Worm (Caenorhabditis elegans) whole organism, L4 larva: Measurements from ENCODE around the gene dolk-1.

Source experiments
- F37D6.2 ChIP-seq: sonication (generic microtip); optimal IDR thresholded peaks from 2 replicates; lab custom pipeline; 2016; ENCODE audit warnings: mild to moderate bottlenecking, missing genetic modification characterization, missing compliant biosample characterization
- F44E2.7 ChIP-seq: fragments of 200-800 bp; sonication (Bioruptor generic); IDR thresholded peaks from 2 replicates; pipeline ENCODE4 v2.1.2; 2022; ENCODE audit warnings: missing genetic modification characterization, missing compliant biosample characterization
- R02D3.7 ChIP-seq: fragments of 150-350 bp; sonication (generic microtip); optimal IDR thresholded peaks from 3 replicates; lab custom pipeline; 2014; ENCODE audit warnings: missing biosample characterization, missing genetic modification characterization
- Y5F2A.4 ChIP-seq: fragments of 200-800 bp; sonication (Bioruptor generic); optimal IDR thresholded peaks from 2 replicates; lab custom pipeline; 2018; ENCODE audit warnings: mild to moderate bottlenecking, missing genetic modification characterization, missing compliant biosample characterization
- ceh-28 ChIP-seq: fragments of 150-350 bp; optimal IDR thresholded peaks from 2 replicates; lab custom pipeline; 2014; ENCODE audit warnings: missing biosample characterization, missing genetic modification reagents, missing genetic modification characterization
- ceh-32 ChIP-seq: sonication (generic microtip); optimal IDR thresholded peaks from 2 replicates; lab custom pipeline; 2016; ENCODE audit warnings: mild to moderate bottlenecking, missing genetic modification characterization, missing compliant biosample characterization; ENCODE audit not compliant: poor library complexity
- cey-2 ChIP-seq: sonication (generic microtip); optimal IDR thresholded peaks from 3 replicates; lab custom pipeline; 2017; ENCODE audit warnings: missing genetic modification characterization, mild to moderate bottlenecking, missing compliant biosample characterization, antibody characterized with exemption, borderline replicate concordance; ENCODE audit not compliant: insufficient read depth
- daf-12 ChIP-seq: fragments of 150-350 bp; optimal IDR thresholded peaks from 2 replicates; lab custom pipeline; 2014; ENCODE audit warnings: missing biosample characterization, missing genetic modification reagents, missing genetic modification characterization
- daf-16 ChIP-seq, 3 experiments: sonication (generic microtip); optimal IDR thresholded peaks; 2 replicates each; lab custom pipeline; 2016 to 2017; ENCODE audit warnings: missing genetic modification characterization in 3 of 3, missing genetic modification reagents in 3 of 3, mild to moderate bottlenecking in 2 of 3, missing compliant biosample characterization in 2 of 3, missing biosample characterization in 1 of 3, moderate library complexity in 1 of 3
- daf-8 ChIP-seq: fragments of 200-800 bp; sonication (Bioruptor generic); IDR thresholded peaks from 2 replicates; pipeline ENCODE4 v1.3.6; 2022; ENCODE audit warnings: missing genetic modification characterization, missing compliant biosample characterization
- dmd-6 ChIP-seq: fragments of 200-800 bp; sonication (Bioruptor generic); IDR thresholded peaks from 2 replicates; pipeline ENCODE4 v1.3.6; 2022; ENCODE audit warnings: missing genetic modification reagents, missing genetic modification characterization, missing compliant biosample characterization
- dmd-9 ChIP-seq: fragments of 200-800 bp; sonication (Bioruptor generic); IDR thresholded peaks from 2 replicates; pipeline ENCODE4 v1.3.6; 2022; ENCODE audit warnings: missing genetic modification reagents, missing genetic modification characterization, missing compliant biosample characterization
- duxl-1 ChIP-seq: sonication (generic microtip); optimal IDR thresholded peaks from 2 replicates; lab custom pipeline; 2016; ENCODE audit warnings: mild to moderate bottlenecking, missing genetic modification characterization, moderate library complexity, missing compliant biosample characterization; ENCODE audit not compliant: poor library complexity
- dve-1 ChIP-seq: sonication (generic microtip); optimal IDR thresholded peaks from 2 replicates; lab custom pipeline; 2017; ENCODE audit warnings: antibody characterized with exemption, mild to moderate bottlenecking, missing genetic modification characterization, missing compliant biosample characterization; ENCODE audit not compliant: insufficient read depth
- fos-1 ChIP-seq: fragments of 150-350 bp; optimal IDR thresholded peaks from 2 replicates; lab custom pipeline; 2014; ENCODE audit warnings: missing biosample characterization, missing genetic modification characterization
- hif-1 ChIP-seq, 2 experiments: sonication (generic microtip); optimal IDR thresholded peaks; 2 replicates each; lab custom pipeline; 2016 to 2017; ENCODE audit warnings: missing compliant biosample characterization in 2 of 2, missing genetic modification characterization in 2 of 2, missing genetic modification reagents in 2 of 2, missing genotype in 2 of 2, mild to moderate bottlenecking in 1 of 2
- hlh-11 ChIP-seq: fragments of 200-800 bp; sonication (Bioruptor generic); optimal IDR thresholded peaks from 2 replicates; lab custom pipeline; 2018; ENCODE audit warnings: mild to moderate bottlenecking, missing genetic modification characterization, missing compliant biosample characterization
- hmg-1.1 ChIP-seq: fragments of 200-800 bp; sonication (Bioruptor generic); IDR thresholded peaks from 2 replicates; pipeline ENCODE4 v1.3.6; 2022; ENCODE audit warnings: missing genetic modification reagents, missing genetic modification characterization, missing compliant biosample characterization
- lim-7 ChIP-seq: fragments of 200-800 bp; sonication (Bioruptor generic); IDR thresholded peaks from 2 replicates; pipeline ENCODE4 v1.3.6; 2022; ENCODE audit warnings: missing genetic modification characterization, missing compliant biosample characterization
- lin-15B ChIP-seq: fragments of 150-350 bp; sonication (generic microtip); optimal IDR thresholded peaks from 3 replicates; lab custom pipeline; 2014; ENCODE audit warnings: missing biosample characterization, missing genetic modification characterization
- lin-38 ChIP-seq: fragments of 200-800 bp; sonication (Bioruptor generic); IDR thresholded peaks from 2 replicates; pipeline ENCODE4 v1.3.6; 2022; ENCODE audit warnings: missing genetic modification reagents, missing genetic modification characterization, missing compliant biosample characterization
- mep-1 ChIP-seq: fragments of 150-350 bp; sonication (generic microtip); optimal IDR thresholded peaks from 3 replicates; lab custom pipeline; 2014; ENCODE audit warnings: missing biosample characterization, missing genetic modification characterization
- mes-2 ChIP-seq: sonication (generic microtip); optimal IDR thresholded peaks from 2 replicates; lab custom pipeline; 2016; ENCODE audit warnings: missing genotype, mild to moderate bottlenecking, missing genetic modification characterization, missing compliant biosample characterization; ENCODE audit not compliant: poor library complexity, severe bottlenecking
- mxl-3 ChIP-seq: fragments of 200-800 bp; sonication (Bioruptor generic); optimal IDR thresholded peaks from 2 replicates; lab custom pipeline; 2018; ENCODE audit warnings: mild to moderate bottlenecking, missing genetic modification characterization, missing compliant biosample characterization
- nhr-102 ChIP-seq: sonication (generic microtip); optimal IDR thresholded peaks from 2 replicates; lab custom pipeline; 2016; ENCODE audit warnings: mild to moderate bottlenecking, missing genetic modification characterization, moderate library complexity, missing compliant biosample characterization
- nhr-41 ChIP-seq: fragments of 200-800 bp; sonication (Bioruptor generic); IDR thresholded peaks from 2 replicates; pipeline ENCODE4 v1.3.6; 2022; ENCODE audit warnings: missing genetic modification reagents, missing genetic modification characterization, missing compliant biosample characterization
- nhr-77 ChIP-seq: fragments of 150-350 bp; optimal IDR thresholded peaks from 2 replicates; lab custom pipeline; 2014; ENCODE audit warnings: missing biosample characterization, missing genetic modification characterization
- php-3 ChIP-seq: fragments of 200-800 bp; sonication (Bioruptor generic); IDR thresholded peaks from 2 replicates; pipeline ENCODE4 v1.3.6; 2022; ENCODE audit warnings: missing genetic modification reagents, missing genetic modification characterization, missing compliant biosample characterization
- pqm-1 ChIP-seq: sonication (generic microtip); optimal IDR thresholded peaks from 2 replicates; lab custom pipeline; 2017; ENCODE audit warnings: missing biosample characterization, missing genetic modification characterization
- rbr-2 ChIP-seq: sonication (generic microtip); optimal IDR thresholded peaks from 2 replicates; lab custom pipeline; 2016; ENCODE audit warnings: missing genotype, missing genetic modification characterization, missing compliant biosample characterization
- sdz-12 ChIP-seq: fragments of 200-800 bp; sonication (Bioruptor generic); optimal IDR thresholded peaks from 2 replicates; lab custom pipeline; 2018; ENCODE audit warnings: mild to moderate bottlenecking, missing genetic modification characterization, missing compliant biosample characterization
- set-16 ChIP-seq: fragments of 200-800 bp; sonication (Bioruptor generic); IDR thresholded peaks from 2 replicates; pipeline ENCODE4 v1.3.6; 2022; ENCODE audit warnings: missing genetic modification reagents, missing genetic modification characterization, missing compliant biosample characterization
- skn-1 ChIP-seq: fragments of 150-350 bp; optimal IDR thresholded peaks from 2 replicates; lab custom pipeline; 2014; ENCODE audit warnings: missing biosample characterization, missing genetic modification characterization
- snpc-1.2 ChIP-seq: fragments of 200-800 bp; sonication (Bioruptor generic); IDR thresholded peaks from 2 replicates; pipeline ENCODE4 v1.3.6; 2022; ENCODE audit warnings: missing genetic modification reagents, missing genetic modification characterization, missing compliant biosample characterization
- spr-1 ChIP-seq: sonication (generic microtip); optimal IDR thresholded peaks from 2 replicates; lab custom pipeline; 2016; ENCODE audit warnings: mild to moderate bottlenecking, missing genetic modification characterization, missing compliant biosample characterization
- unc-62 ChIP-seq, 3 experiments: fragments of 150-350 bp in 1 of 3; sonication (generic microtip); optimal IDR thresholded peaks in 2 of 3; peaks in 1 of 3; 1 replicate in 1 of 3; 2 replicates in 2 of 3; lab custom pipeline; 2014 to 2017; ENCODE audit warnings: missing biosample characterization in 3 of 3, missing genetic modification characterization in 3 of 3, missing genetic modification reagents in 3 of 3, missing genotype in 1 of 3
- vab-7 ChIP-seq: fragments of 200-800 bp; sonication (Bioruptor generic); IDR thresholded peaks from 2 replicates; pipeline ENCODE4 v1.3.6; 2022; ENCODE audit warnings: missing genetic modification reagents, missing genetic modification characterization, missing compliant biosample characterization
- zag-1 ChIP-seq: fragments of 150-350 bp; optimal IDR thresholded peaks from 2 replicates; lab custom pipeline; 2014; ENCODE audit warnings: missing biosample characterization, missing genetic modification characterization
- ztf-11 ChIP-seq: fragments of 150-350 bp; optimal IDR thresholded peaks from 2 replicates; lab custom pipeline; 2014; ENCODE audit warnings: missing biosample characterization, missing genetic modification characterization

Gene dolk-1

DNA sequence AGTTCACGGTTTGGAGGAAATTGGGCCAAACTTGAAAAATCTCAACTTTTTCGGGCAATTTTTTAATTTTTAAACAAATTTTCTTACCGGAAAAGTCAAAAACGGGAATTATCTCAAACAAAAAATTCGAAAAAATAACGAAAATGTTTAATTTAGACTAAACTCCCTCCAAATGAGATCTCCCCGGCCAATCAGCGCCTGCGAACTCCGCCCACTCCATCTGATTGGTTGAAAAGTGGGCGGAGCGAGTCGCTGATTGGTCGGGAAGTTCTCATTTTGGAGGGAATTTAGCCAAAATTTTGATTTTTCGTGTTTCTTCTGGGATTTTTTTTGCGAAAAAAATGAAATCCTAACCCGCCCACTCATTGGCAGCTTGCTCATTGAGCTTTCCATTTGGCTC, 36.8 kb downstream of the dolk-1 start:
- TF ChIP-seq skn-1: no peak
- TF ChIP-seq F37D6.2 (tag; lab: Kevin White, UChicago): no peak

ce11 chrIII:11895504-11895903, 37.9 kb downstream of the dolk-1 start:
- TF ChIP-seq ceh-28 (tag; lab: Kevin White, UChicago): peak; percentile 3
- TF ChIP-seq F44E2.7: no peak

- TF ChIP-seq Y5F2A.4 (GFP tag; lab: Kevin White, UChicago): no peak
- TF ChIP-seq cey-2 (tag; lab: Kevin White, UChicago): no peak
- no peak for TF ChIP-seq nhr-77 (tag; lab: Kevin White, UChicago)
- TF ChIP-seq rbr-2 (tag; lab: Kevin White, UChicago): no peak
- no peak for TF ChIP-seq vab-7
- no peak for TF ChIP-seq lin-15B (tag; lab: Kevin White, UChicago)
- TF ChIP-seq mes-2 (tag; lab: Kevin White, UChicago): no peak
- no peak for TF ChIP-seq spr-1
- TF ChIP-seq lim-7 (GFP tag; lab: Robert Waterston, UW): no peak
- no peak for TF ChIP-seq mxl-3 (GFP tag; lab: Kevin White, UChicago)
Measured at ce11 chrIII:11892939-11893338, 40.5 kb downstream of the dolk-1 start, which contains the start of gene Y56A3A.41. Gene Y56A3A.41 (minus strand): TSS chrIII:11893039.

ce11 chrIII:11891335-11891734, 42.1 kb downstream of the dolk-1 start, which contains the start of gene faah-5:
Gene faah-5 (minus strand): TSS chrIII:11891435.
- no peak for TF ChIP-seq dmd-6 (GFP tag; lab: Robert Waterston, UW)
- TF ChIP-seq ceh-32 (tag; lab: Kevin White, UChicago): no peak
- no peak for TF ChIP-seq hif-1 (tag; optimal IDR thresholded peaks at IDR 0.05; lab: Kevin White, UChicago)

DNA sequence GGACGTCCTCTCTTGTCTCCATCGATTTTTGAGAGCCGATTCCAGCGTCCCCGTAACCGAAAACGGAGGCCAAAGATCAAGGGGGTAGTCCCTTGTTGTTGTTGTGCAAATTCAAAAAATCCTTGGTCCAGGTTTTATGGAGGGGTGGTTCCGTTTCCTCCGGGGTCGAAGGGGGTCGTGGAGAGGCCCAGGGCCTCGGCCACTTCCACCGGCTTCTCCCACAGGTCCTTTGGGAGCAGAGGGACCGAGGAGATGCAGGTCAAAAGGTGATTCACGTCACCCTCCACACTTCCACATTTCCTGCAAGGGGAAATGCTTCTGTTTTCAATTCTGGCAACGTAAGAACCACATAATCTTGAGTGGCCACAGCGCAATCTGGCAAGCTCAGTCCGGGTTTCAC, 49.7 kb downstream of the dolk-1 start, which contains the start of gene fbxb-22:
Gene fbxb-22 (minus strand): TSS at position 61 of the 400 bp plus-strand sequence.
- TF ChIP-seq set-16: peak; percentile 81

ce11 chrIII:11881549-11881948, 51.9 kb downstream of the dolk-1 start:
- no peak for TF ChIP-seq daf-8 (GFP tag; lab: Robert Waterston, UW)
- TF ChIP-seq dve-1 (tag; lab: Kevin White, UChicago): peak; percentile 85
- TF ChIP-seq lin-15B (tag; lab: Kevin White, UChicago): no peak
- 0 out of 2 replicates have a peak, but pooled peaks have one; percentile 9 for TF ChIP-seq nhr-41 (GFP tag; lab: Robert Waterston, UW)
- TF ChIP-seq hif-1 (tag; optimal IDR thresholded peaks at IDR 0.05; lab: Kevin White, UChicago): peak in 1 of 2 experiments; percentile 5
- TF ChIP-seq daf-16 (GFP tag; optimal IDR thresholded peaks at IDR 0.05; lab: Kevin White, UChicago): no peak
- peak; percentile 94 for TF ChIP-seq daf-16 (tag; optimal IDR thresholded peaks at IDR 0.05; lab: Kevin White, UChicago)
- no peak for TF ChIP-seq nhr-77 (tag; lab: Kevin White, UChicago)
- no peak for TF ChIP-seq duxl-1 (tag; lab: Kevin White, UChicago)
- TF ChIP-seq pqm-1 (tag; lab: Kevin White, UChicago): peak; percentile 90
- no peak for TF ChIP-seq cey-2 (tag; lab: Kevin White, UChicago)
- no peak for TF ChIP-seq fos-1 (tag; lab: Kevin White, UChicago)
- peak; percentile 76 for TF ChIP-seq hlh-11 (tag; lab: Kevin White, UChicago)
- peak; percentile 82 for TF ChIP-seq php-3 (GFP tag; lab: Robert Waterston, UW)
- peak; percentile 63 for TF ChIP-seq dmd-6 (GFP tag; lab: Robert Waterston, UW)
- no peak for TF ChIP-seq hmg-1.1
- no peak for TF ChIP-seq snpc-1.2 (GFP tag; lab: Robert Waterston, UW)
- no peak for TF ChIP-seq Y5F2A.4 (GFP tag; lab: Kevin White, UChicago)
- TF ChIP-seq lin-38 (GFP tag; lab: Robert Waterston, UW): no peak
- no peak for TF ChIP-seq vab-7
- TF ChIP-seq mep-1 (tag; lab: Kevin White, UChicago): no peak
- no peak for TF ChIP-seq nhr-102 (tag; lab: Kevin White, UChicago)
- TF ChIP-seq zag-1 (tag; lab: Kevin White, UChicago): no peak
- peak in 1 of 2 experiments; percentile 41 for TF ChIP-seq unc-62 (GFP tag; optimal IDR thresholded peaks at IDR 0.05 in 1 of 2; lab: Kevin White, UChicago)
- no peak for TF ChIP-seq unc-62 (tag; optimal IDR thresholded peaks at IDR 0.05; lab: Kevin White, UChicago)
- TF ChIP-seq R02D3.7 (tag; lab: Kevin White, UChicago): no peak
- TF ChIP-seq ztf-11 (tag; lab: Kevin White, UChicago): no peak
- TF ChIP-seq sdz-12 (GFP tag; lab: Kevin White, UChicago): no peak
- no peak for TF ChIP-seq dmd-9 (GFP tag; lab: Robert Waterston, UW)
- TF ChIP-seq daf-12 (tag; lab: Kevin White, UChicago): no peak
